Worm (Caenorhabditis elegans): ENCODE measurements around the gene dph-3.

DNA sequence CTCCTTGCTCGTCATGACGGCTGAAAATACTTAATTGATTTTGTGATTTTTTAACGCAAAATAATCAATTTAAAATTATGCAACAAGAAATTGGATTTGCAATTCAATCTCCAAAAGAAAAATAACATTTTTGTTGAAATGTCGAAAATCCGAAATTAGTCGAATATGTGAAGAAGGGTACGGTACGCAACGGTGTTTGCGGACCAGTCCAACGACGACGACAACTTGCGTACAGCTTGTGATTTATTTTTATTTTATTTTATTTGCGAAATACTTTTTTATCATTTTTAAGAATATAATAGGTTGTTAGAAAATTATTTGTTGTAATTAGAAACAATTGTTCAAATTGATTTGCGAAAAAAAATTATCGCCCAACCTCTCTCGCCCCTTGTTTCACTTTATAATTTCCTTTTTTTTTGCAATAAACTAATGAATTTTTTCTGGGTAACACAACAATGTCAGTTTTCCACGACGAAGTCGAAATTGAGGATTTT lies at the start of gene dph-3, which contains the start of gene dcaf-1:
- TF ChIP-seq tra-4 (tag; optimal IDR thresholded peaks at IDR 0.05) (no peak), aly-1 (tag; optimal IDR thresholded peaks at IDR 0.05) (no peak), tbx-11 (GFP tag; IDR thresholded peaks at IDR 0.05) (no peak), ama-1 (optimal IDR thresholded peaks at IDR 0.05) (no peak), F13C5.2 (tag; optimal IDR thresholded peaks at IDR 0.05) (no peak), hmg-4 (GFP tag; optimal IDR thresholded peaks at IDR 0.05) (no peak)
